Worm (Caenorhabditis elegans): ENCODE measurements around the gene srx-21.
A peak's percentile ranks its signal among the peaks of the same experiment; 100 is the strongest.

srx-21 gene

DNA sequence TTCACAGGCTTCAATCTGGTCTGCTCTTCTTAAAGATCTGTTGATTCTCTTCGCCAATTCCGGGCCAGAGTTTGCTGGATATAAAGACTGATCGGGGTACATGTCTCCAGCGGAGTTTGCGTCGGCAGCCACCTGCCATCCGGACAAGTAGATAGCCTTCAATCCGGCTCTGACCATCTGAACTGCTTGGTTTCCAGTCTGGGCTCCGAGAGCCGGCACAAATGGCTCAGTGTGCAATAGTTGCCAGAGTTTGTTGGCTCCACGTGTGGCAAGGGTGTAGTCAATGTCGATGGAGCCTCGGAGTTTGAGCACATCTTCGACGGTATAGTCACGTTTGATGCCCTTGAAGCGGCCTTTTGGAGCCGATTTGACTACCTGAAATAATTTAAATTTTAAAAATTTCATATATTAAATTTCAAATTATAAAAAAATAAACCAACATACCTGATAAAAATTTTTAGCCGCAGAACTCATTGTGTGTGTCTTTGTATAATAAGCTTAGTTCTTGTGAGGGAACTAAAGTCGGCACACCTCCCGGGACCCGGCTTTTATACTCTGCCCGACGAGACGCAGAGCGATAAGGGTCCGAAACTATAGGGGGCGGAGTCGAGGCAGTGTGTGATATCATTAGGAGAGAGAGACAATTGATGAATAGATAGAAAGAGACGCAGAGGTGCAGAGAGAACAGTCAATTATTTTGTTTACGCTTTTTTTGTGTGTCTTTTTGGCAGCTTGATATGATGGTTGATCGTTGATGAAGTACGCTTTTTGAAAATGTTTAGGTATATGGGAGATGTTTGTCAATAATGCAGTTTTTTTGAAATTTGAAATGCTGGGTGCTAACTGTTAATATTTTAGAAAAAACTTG lies 50.9 kb downstream of the srx-21 start, which contains the start of the genes icl-1 and srh-2 (continued):
- no peak for TF ChIP-seq unc-130 (GFP tag; optimal IDR thresholded peaks at IDR 0.05)
- 0 out of 2 replicates have a peak, but pooled peaks have one; percentile 26 for TF ChIP-seq pbrm-1 (GFP tag; IDR thresholded peaks at IDR 0.05)
- TF ChIP-seq ceh-79 (tag; optimal IDR thresholded peaks at IDR 0.05): peak; percentile 76
- no peak for TF ChIP-seq nhr-179 (tag; optimal IDR thresholded peaks at IDR 0.05)
- no peak for TF ChIP-seq nhr-90 (tag; optimal IDR thresholded peaks at IDR 0.05)
- no peak for TF ChIP-seq snpc-1.1 (tag; optimal IDR thresholded peaks at IDR 0.05; ENCODE audit: insufficient read depth)
- peak; percentile 79 for TF ChIP-seq zfh-2 (GFP tag; conservative IDR thresholded peaks at IDR 0.05)
- TF ChIP-seq lir-1 (GFP tag; conservative IDR thresholded peaks at IDR 0.05): 0 out of 2 replicates have a peak, but pooled peaks have one; percentile 12
- TF ChIP-seq ceh-58 (GFP tag; IDR thresholded peaks at IDR 0.05): no peak
- TF ChIP-seq attf-3 (GFP tag; conservative IDR thresholded peaks at IDR 0.05): no peak
- TF ChIP-seq rec-8 (tag; optimal IDR thresholded peaks at IDR 0.05): peak in 1 of 2 experiments; percentile 41
- TF ChIP-seq bed-1 (GFP tag; IDR thresholded peaks at IDR 0.05): no peak
- TF ChIP-seq nfya-1 (tag; optimal IDR thresholded peaks at IDR 0.05; ENCODE audit: borderline replicate concordance, insufficient read depth): no peak
- peak; percentile 61 for TF ChIP-seq athp-1 (tag; optimal IDR thresholded peaks at IDR 0.05)
- no peak for TF ChIP-seq snpc-4 (GFP tag; optimal IDR thresholded peaks at IDR 0.05)
- TF ChIP-seq snpc-4 (tag; optimal IDR thresholded peaks at IDR 0.05): no peak
- no peak; the same call in 1 of the 2 replicates for TF ChIP-seq hsf-1 (GFP tag; IDR thresholded peaks at IDR 0.05)
- TF ChIP-seq madf-6 (GFP tag; IDR thresholded peaks at IDR 0.05): no peak
- 0 out of 2 replicates have a peak, but pooled peaks have one; percentile 23 for TF ChIP-seq let-526 (GFP tag; IDR thresholded peaks at IDR 0.05)
- TF ChIP-seq nhr-120 (GFP tag; IDR thresholded peaks at IDR 0.05): no peak
- no peak for TF ChIP-seq ets-4 (GFP tag; optimal IDR thresholded peaks at IDR 0.05)
- peak; percentile 64 for TF ChIP-seq sptf-2 (GFP tag; optimal IDR thresholded peaks at IDR 0.05)
- TF ChIP-seq lin-35 (GFP tag; optimal IDR thresholded peaks at IDR 0.05): no peak
- TF ChIP-seq egrh-3 (GFP tag; IDR thresholded peaks at IDR 0.05): no peak; the same call in 1 of the 2 replicates
- 0 out of 2 replicates have a peak, but pooled peaks have one; percentile 36 for TF ChIP-seq rcor-1 (GFP tag; IDR thresholded peaks at IDR 0.05)
- TF ChIP-seq madf-8 (GFP tag; conservative IDR thresholded peaks at IDR 0.05): no peak
- peak; percentile 45 for TF ChIP-seq zim-3 (tag; optimal IDR thresholded peaks at IDR 0.05)
- peak; percentile 10 for TF ChIP-seq tbp1 (GFP tag; optimal IDR thresholded peaks at IDR 0.05)
- no peak; the same call in 1 of the 2 replicates for TF ChIP-seq Y56A3A.18 (GFP tag; IDR thresholded peaks at IDR 0.05)
- TF ChIP-seq Y67H2A.10 (GFP tag; conservative IDR thresholded peaks at IDR 0.05): no peak
- no peak for TF ChIP-seq F23B12.7 (tag; optimal IDR thresholded peaks at IDR 0.05; ENCODE audit: insufficient read depth)
- peak; percentile 4 for TF ChIP-seq ztf-3 (GFP tag; optimal IDR thresholded peaks at IDR 0.05)
- TF ChIP-seq sdz-38 (tag; optimal IDR thresholded peaks at IDR 0.05): no peak
- no peak for TF ChIP-seq Y53F4B.3 (GFP tag; IDR thresholded peaks at IDR 0.05)
- TF ChIP-seq cebp-2 (GFP tag; IDR thresholded peaks at IDR 0.05): no peak
- no peak for TF ChIP-seq die-1 (tag; optimal IDR thresholded peaks at IDR 0.05)
- TF ChIP-seq T26A5.8 (tag; optimal IDR thresholded peaks at IDR 0.05): no peak
- no peak for TF ChIP-seq Y79H2A.3 (GFP tag; conservative IDR thresholded peaks at IDR 0.05)
- TF ChIP-seq madf-10 (tag; optimal IDR thresholded peaks at IDR 0.05): peak; percentile 43
- no peak for TF ChIP-seq snpc-3.4 (tag; optimal IDR thresholded peaks at IDR 0.05)
- TF ChIP-seq rpc-1 (optimal IDR thresholded peaks at IDR 0.05): no peak
- no peak for TF ChIP-seq rpc-1 (tag; optimal IDR thresholded peaks at IDR 0.05)
- peak; percentile 85 for TF ChIP-seq lin-26 (GFP tag; IDR thresholded peaks at IDR 0.05)
